Worm (Caenorhabditis elegans) whole organism, L3 larva: ENCODE measurements around the gene sma-1.

Experiments used
- R02D3.7 ChIP-seq: fragments of 150-350 bp; optimal IDR thresholded peaks from 2 replicates; lab custom pipeline; 2014; ENCODE audit warnings: missing biosample characterization, missing genetic modification characterization
- aly-2 ChIP-seq: fragments of 150-350 bp; optimal IDR thresholded peaks from 2 replicates; lab custom pipeline; 2014; ENCODE audit warnings: missing biosample characterization, missing genetic modification characterization
- ama-1 ChIP-seq: fragments of 150-350 bp; optimal IDR thresholded peaks from 2 replicates; lab custom pipeline; 2018
- ceh-82 ChIP-seq: fragments of 150-350 bp; optimal IDR thresholded peaks from 2 replicates; lab custom pipeline; 2014; ENCODE audit warnings: missing biosample characterization, missing genetic modification characterization
- egl-27 ChIP-seq: sonication (generic microtip); optimal IDR thresholded peaks from 4 replicates; lab custom pipeline; 2017; ENCODE audit warnings: missing biosample characterization, missing genetic modification reagents, missing genetic modification characterization
- egl-5 ChIP-seq: fragments of 150-350 bp; optimal IDR thresholded peaks from 2 replicates; lab custom pipeline; 2017; ENCODE audit warnings: missing biosample characterization, missing genetic modification reagents, missing genetic modification characterization, inconsistent platforms
- elt-2 ChIP-seq: sonication (generic microtip); optimal IDR thresholded peaks from 2 replicates; lab custom pipeline; 2016; ENCODE audit warnings: missing genetic modification reagents, mild to moderate bottlenecking, missing genetic modification characterization, missing compliant biosample characterization
- eor-1 ChIP-seq, 2 experiments: fragments of 150-350 bp; optimal IDR thresholded peaks; 2 replicates each; lab custom pipeline; 2014 to 2018; ENCODE audit warnings: missing biosample characterization in 2 of 2, missing genetic modification characterization in 2 of 2
- fkh-10 ChIP-seq: sonication (generic microtip); optimal IDR thresholded peaks from 2 replicates; lab custom pipeline; 2017; ENCODE audit warnings: missing biosample characterization, missing genetic modification reagents, missing genetic modification characterization
- fos-1 ChIP-seq: fragments of 150-350 bp; optimal IDR thresholded peaks from 2 replicates; lab custom pipeline; 2014; ENCODE audit warnings: missing biosample characterization, missing genetic modification characterization
- hmg-11 ChIP-seq: sonication (generic microtip); optimal IDR thresholded peaks from 2 replicates; lab custom pipeline; 2016; ENCODE audit warnings: missing genetic modification characterization, missing compliant biosample characterization
- jun-1 ChIP-seq: fragments of 150-350 bp; optimal IDR thresholded peaks from 2 replicates; lab custom pipeline; 2014; ENCODE audit warnings: missing biosample characterization, missing genetic modification reagents, missing genetic modification characterization
- lin-15B ChIP-seq: fragments of 150-350 bp; optimal IDR thresholded peaks from 2 replicates; lab custom pipeline; 2014; ENCODE audit warnings: missing biosample characterization, missing genetic modification characterization
- lin-39 ChIP-seq: fragments of 150-350 bp; optimal IDR thresholded peaks from 2 replicates; lab custom pipeline; 2018; ENCODE audit warnings: missing biosample characterization, missing genetic modification reagents, missing genetic modification characterization
- lsy-12 ChIP-seq: sonication (generic microtip); optimal IDR thresholded peaks from 2 replicates; lab custom pipeline; 2016; ENCODE audit warnings: mild to moderate bottlenecking, missing genetic modification characterization, missing compliant biosample characterization
- mdl-1 ChIP-seq: fragments of 150-350 bp; optimal IDR thresholded peaks from 2 replicates; lab custom pipeline; 2014; ENCODE audit warnings: missing biosample characterization, missing genetic modification characterization
- mml-1 ChIP-seq: fragments of 150-350 bp; sonication (generic microtip); optimal IDR thresholded peaks from 3 replicates; lab custom pipeline; 2014; ENCODE audit warnings: missing biosample characterization, missing genetic modification characterization
- nhr-12 ChIP-seq: fragments of 150-350 bp; optimal IDR thresholded peaks from 2 replicates; lab custom pipeline; 2014; ENCODE audit warnings: missing biosample characterization, missing genetic modification characterization
- nhr-28 ChIP-seq: fragments of 150-350 bp; optimal IDR thresholded peaks from 2 replicates; lab custom pipeline; 2014; ENCODE audit warnings: missing biosample characterization, missing genetic modification characterization
- nhr-43 ChIP-seq: sonication (generic microtip); optimal IDR thresholded peaks from 2 replicates; lab custom pipeline; 2016; ENCODE audit warnings: mild to moderate bottlenecking, missing genetic modification characterization, missing compliant biosample characterization; ENCODE audit not compliant: poor library complexity, severe bottlenecking
- nhr-67 ChIP-seq: fragments of 150-350 bp; optimal IDR thresholded peaks from 2 replicates; lab custom pipeline; 2014; ENCODE audit warnings: missing biosample characterization, missing genetic modification characterization
- pha-4 ChIP-seq: fragments of 150-350 bp; optimal IDR thresholded peaks from 2 replicates; lab custom pipeline; 2014; ENCODE audit warnings: missing biosample characterization, missing genetic modification reagents, missing genetic modification characterization
- pqm-1 ChIP-seq: fragments of 150-350 bp; optimal IDR thresholded peaks from 2 replicates; lab custom pipeline; 2017; ENCODE audit warnings: missing biosample characterization, missing genetic modification characterization, inconsistent platforms
- sea-2 ChIP-seq: fragments of 150-350 bp; sonication (generic microtip); optimal IDR thresholded peaks from 4 replicates; lab custom pipeline; 2014; ENCODE audit warnings: missing biosample characterization, missing genetic modification reagents, missing genetic modification characterization
- snpc-4 ChIP-seq: fragments of 150-350 bp; optimal IDR thresholded peaks from 2 replicates; lab custom pipeline; 2014; ENCODE audit warnings: missing biosample characterization, missing genetic modification characterization
- tbx-2 ChIP-seq: sonication (generic microtip); optimal IDR thresholded peaks from 2 replicates; lab custom pipeline; 2016; ENCODE audit warnings: mild to moderate bottlenecking, missing genetic modification characterization, missing compliant biosample characterization
- unc-39 ChIP-seq: sonication (generic microtip); optimal IDR thresholded peaks from 4 replicates; lab custom pipeline; 2017; ENCODE audit warnings: missing biosample characterization, missing genetic modification characterization
- unc-62 ChIP-seq: fragments of 150-350 bp; sonication (generic microtip); optimal IDR thresholded peaks from 4 replicates; lab custom pipeline; 2014; ENCODE audit warnings: missing biosample characterization, missing genetic modification reagents, missing genetic modification characterization

sma-1 gene

DNA sequence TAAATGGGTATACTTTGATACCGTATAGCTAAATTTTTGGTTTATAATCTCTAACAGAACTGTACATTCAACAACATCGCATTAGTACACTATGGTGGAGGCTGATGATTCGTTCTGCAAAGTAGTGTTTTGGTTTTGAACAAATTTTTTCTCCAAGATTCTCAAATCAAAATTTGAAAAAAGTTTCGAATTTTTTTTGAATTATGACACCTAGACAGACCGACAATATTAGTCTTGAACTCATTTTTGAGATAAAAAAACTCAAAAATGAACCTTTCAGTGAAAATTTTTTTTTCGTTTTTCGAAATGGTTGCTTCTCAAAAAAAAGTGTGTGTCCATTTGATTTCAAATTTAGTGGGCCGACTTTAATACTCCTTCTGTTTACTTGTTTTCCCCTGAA lies 46.2 kb downstream of the sma-1 start:
- TF ChIP-seq sea-2 (GFP tag; lab: Kevin White, UChicago) (no peak), aly-2 (no peak)

DNA sequence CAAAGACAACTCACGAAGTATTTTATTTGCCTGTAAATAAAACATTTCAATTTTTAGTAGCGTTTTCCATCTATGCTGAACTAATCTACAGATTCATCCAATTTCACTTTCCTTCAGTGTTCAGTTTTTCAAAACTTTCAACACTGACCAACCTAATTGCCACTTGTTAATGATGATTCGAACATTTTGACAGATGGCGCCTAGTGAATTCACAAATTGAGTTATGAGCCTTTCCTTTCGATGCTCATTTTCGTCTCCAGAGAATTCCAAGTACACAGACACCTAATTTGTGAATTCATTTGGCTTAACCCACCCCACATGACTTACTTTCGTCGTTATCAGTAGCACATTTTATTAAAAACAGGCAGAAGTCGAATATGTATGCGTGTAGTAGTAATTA lies 47.6 kb downstream of the sma-1 start:
- no peak for TF ChIP-seq nhr-12
- no peak for TF ChIP-seq aly-2
- no peak for TF ChIP-seq unc-39 (tag; lab: Kevin White, UChicago)
- no peak for TF ChIP-seq unc-62 (GFP tag; lab: Kevin White, UChicago)

DNA sequence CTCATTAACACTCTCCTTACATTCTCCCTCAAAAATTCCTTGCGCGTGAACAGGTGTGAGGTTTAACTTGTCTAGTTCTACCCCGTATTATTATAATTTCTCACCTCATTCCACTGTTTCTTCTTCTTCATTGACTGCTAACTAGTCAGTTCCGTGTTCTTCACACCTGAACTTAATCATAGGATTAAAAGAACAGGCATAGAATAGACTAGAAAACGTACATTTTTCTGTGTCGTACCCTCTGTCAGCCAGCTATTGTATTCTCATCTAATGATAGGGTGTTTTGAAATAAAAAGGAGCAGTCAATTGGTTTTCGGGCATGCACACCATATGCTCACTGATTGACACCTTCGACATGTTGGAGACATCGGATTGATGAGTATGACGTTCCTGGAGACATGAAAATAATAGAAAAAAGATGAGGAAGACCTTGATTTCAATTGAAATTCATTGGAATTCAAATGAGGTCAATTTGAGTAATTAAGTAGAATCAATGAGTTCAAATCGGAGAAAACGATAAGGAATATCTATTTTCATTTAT lies 48.2 kb downstream of the sma-1 start:
- TF ChIP-seq nhr-67 (tag; lab: Kevin White, UChicago) = no peak
- TF ChIP-seq ceh-82 (tag; lab: Kevin White, UChicago) = no peak
- no peak for TF ChIP-seq pqm-1 (tag; lab: Kevin White, UChicago)
- no peak for TF ChIP-seq nhr-28
- TF ChIP-seq ama-1 (lab: Kevin White, UChicago) = no peak
- TF ChIP-seq lin-15B (tag; lab: Kevin White, UChicago) = no peak
- TF ChIP-seq jun-1 (tag; lab: Kevin White, UChicago) = no peak
- no peak for TF ChIP-seq mml-1 (tag; lab: Kevin White, UChicago)
- no peak for TF ChIP-seq snpc-4 (tag; lab: Kevin White, UChicago)
- no peak for TF ChIP-seq hmg-11
- no peak for TF ChIP-seq tbx-2 (tag; lab: Kevin White, UChicago)
- TF ChIP-seq eor-1 (tag; optimal IDR thresholded peaks at IDR 0.05; lab: Kevin White, UChicago) = no peak
- TF ChIP-seq R02D3.7 = no peak
- TF ChIP-seq lsy-12 (tag; lab: Kevin White, UChicago) = no peak
- TF ChIP-seq fos-1 (tag; lab: Kevin White, UChicago) = no peak
- no peak for TF ChIP-seq elt-2 (tag; lab: Kevin White, UChicago)
- TF ChIP-seq nhr-43 = no peak
- no peak for TF ChIP-seq egl-5 (tag; lab: Kevin White, UChicago)
- no peak for TF ChIP-seq unc-62 (GFP tag; lab: Kevin White, UChicago)
- TF ChIP-seq pha-4 = no peak
- TF ChIP-seq, all 47 proteins: peak for 0

ce11 chrV:11948581-11948980 lies 49.3 kb downstream of the sma-1 start:
- no peak for TF ChIP-seq nhr-28

- TF ChIP-seq R02D3.7 (no peak), lin-39 (peak; percentile 31)
These were observed 50.4 kb downstream of the sma-1 start for ce11 chrV:11949509-11950117.

ce11 chrV:11951227-11951626 lies 52.0 kb downstream of the sma-1 start:
- TF ChIP-seq egl-27 (tag; lab: Kevin White, UChicago) (no peak), pha-4 (peak; percentile 67), mdl-1 (no peak), aly-2 (no peak)

DNA sequence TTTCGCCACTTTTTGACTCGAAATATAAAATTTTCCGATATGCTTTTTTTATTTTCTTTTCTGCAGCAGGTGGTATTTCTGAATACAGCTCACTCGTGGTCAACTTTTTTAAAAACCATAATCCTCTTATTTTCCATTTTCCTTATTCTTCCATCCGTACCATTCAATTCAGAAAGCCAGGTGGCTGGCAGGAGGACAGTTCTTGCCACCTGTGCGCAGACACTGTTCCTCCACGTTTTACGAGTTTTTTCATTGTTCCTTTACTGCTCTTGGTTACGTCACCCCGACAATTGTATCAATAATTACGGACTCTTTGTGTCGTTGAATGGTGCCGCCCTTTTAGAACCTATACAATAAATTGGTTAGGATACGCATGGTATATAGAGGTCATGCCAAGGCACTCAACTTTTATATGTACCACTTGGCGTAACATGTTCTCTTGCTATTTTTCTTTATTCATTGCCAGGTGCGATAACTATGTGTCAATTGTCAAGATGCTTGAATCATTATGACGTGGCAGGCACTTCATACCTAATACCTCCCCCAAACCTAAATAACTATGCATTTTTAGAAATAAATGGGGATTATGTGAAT lies 53.7 kb downstream of the sma-1 start:
- TF ChIP-seq pha-4 (peak; percentile 12), sea-2 (GFP tag; lab: Kevin White, UChicago) (no peak), R02D3.7 (no peak), fos-1 (tag; lab: Kevin White, UChicago) (no peak)
- TF ChIP-seq, all 47 proteins: peak for 1

DNA sequence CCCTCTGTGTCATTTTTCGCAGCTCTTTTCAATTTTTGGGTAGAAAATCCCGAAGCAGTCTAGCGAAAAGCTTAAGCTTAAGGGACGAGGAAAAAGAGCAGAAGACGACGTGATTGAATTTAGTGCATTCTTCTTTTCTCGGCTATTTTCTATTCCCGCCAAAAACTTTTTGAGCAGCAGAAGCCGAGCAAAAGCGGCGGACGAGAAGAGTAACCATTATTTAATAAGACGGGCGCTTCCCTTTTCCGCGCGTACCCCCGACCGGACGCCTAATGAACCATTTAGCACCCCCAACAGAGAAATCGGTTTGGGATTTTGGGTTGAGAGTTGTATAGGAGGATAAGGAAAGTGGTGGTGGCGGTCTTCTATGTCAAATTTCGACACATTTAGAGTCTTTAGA lies 54.4 kb downstream of the sma-1 start:
- TF ChIP-seq fkh-10 (GFP tag; lab: Kevin White, UChicago) (peak; percentile 81), nhr-67 (tag; lab: Kevin White, UChicago) (no peak)
